Worm (Caenorhabditis elegans) whole organism, late embryonic: ENCODE measurements around the gene C02D5.2.

Experiments
- F13H6.1 ChIP-seq: sonication (generic microtip); optimal IDR thresholded peaks from 2 replicates; lab custom pipeline; 2016; ENCODE audit warnings: missing genetic modification characterization, missing compliant biosample characterization
- T23F11.4 ChIP-seq: fragments of 200-800 bp; sonication (Bioruptor generic); optimal IDR thresholded peaks from 2 replicates; lab custom pipeline; 2018; ENCODE audit warnings: mild to moderate bottlenecking, missing genetic modification characterization, missing compliant biosample characterization
- Y22D7AL.16 ChIP-seq: sonication (generic microtip); optimal IDR thresholded peaks from 2 replicates; lab custom pipeline; 2016; ENCODE audit warnings: missing genetic modification characterization, missing compliant biosample characterization
- ceh-14 ChIP-seq: sonication (generic microtip); optimal IDR thresholded peaks from 2 replicates; lab custom pipeline; 2016; ENCODE audit warnings: missing genotype, missing genetic modification characterization, missing compliant biosample characterization
- ceh-18 ChIP-seq: sonication (generic microtip); optimal IDR thresholded peaks from 2 replicates; lab custom pipeline; 2016; ENCODE audit warnings: missing genetic modification characterization, missing compliant biosample characterization
- ceh-22 ChIP-seq: sonication (generic microtip); optimal IDR thresholded peaks from 2 replicates; lab custom pipeline; 2017; ENCODE audit warnings: missing biosample characterization, missing genetic modification characterization
- ceh-9 ChIP-seq: sonication (generic microtip); optimal IDR thresholded peaks from 2 replicates; lab custom pipeline; 2016; ENCODE audit warnings: mild to moderate bottlenecking, missing genetic modification characterization, inconsistent platforms, missing compliant biosample characterization
- dve-1 ChIP-seq: sonication (generic microtip); optimal IDR thresholded peaks from 2 replicates; lab custom pipeline; 2017; ENCODE audit warnings: antibody characterized with exemption, mild to moderate bottlenecking, missing genetic modification characterization, missing compliant biosample characterization
- eyg-1 ChIP-seq: sonication (generic microtip); optimal IDR thresholded peaks from 2 replicates; lab custom pipeline; 2016; ENCODE audit warnings: missing genotype, missing genetic modification characterization, missing compliant biosample characterization
- gmeb-2 ChIP-seq: sonication (generic microtip); optimal IDR thresholded peaks from 2 replicates; lab custom pipeline; 2016; ENCODE audit warnings: missing genetic modification characterization, inconsistent platforms, missing compliant biosample characterization
- hlh-8 ChIP-seq: sonication (generic microtip); optimal IDR thresholded peaks from 2 replicates; lab custom pipeline; 2016; ENCODE audit warnings: missing genotype, missing genetic modification characterization, missing compliant biosample characterization
- nfya-1 ChIP-seq: sonication (generic microtip); optimal IDR thresholded peaks from 2 replicates; lab custom pipeline; 2017; ENCODE audit warnings: missing genetic modification characterization, mild to moderate bottlenecking, missing compliant biosample characterization, antibody characterized with exemption, moderate library complexity
- nhr-11 ChIP-seq: fragments of 150-350 bp; optimal IDR thresholded peaks from 2 replicates; lab custom pipeline; 2014; ENCODE audit warnings: missing biosample characterization, missing genetic modification characterization
- pag-3 ChIP-seq: sonication (generic microtip); optimal IDR thresholded peaks from 2 replicates; lab custom pipeline; 2016; ENCODE audit warnings: missing compliant biosample characterization, missing genetic modification characterization, borderline replicate concordance
- pha-4 ChIP-seq: fragments of 150-350 bp; optimal IDR thresholded peaks from 2 replicates; lab custom pipeline; 2018; ENCODE audit warnings: missing biosample characterization, missing genetic modification reagents, missing genetic modification characterization
- sox-2 ChIP-seq: fragments of 200-800 bp; sonication (Bioruptor generic); IDR thresholded peaks from 2 replicates; pipeline ENCODE4 v1.3.6; 2022; ENCODE audit warnings: missing genetic modification reagents, missing genetic modification characterization, missing compliant biosample characterization
- sox-4 ChIP-seq: sonication (generic microtip); optimal IDR thresholded peaks from 2 replicates; lab custom pipeline; 2017; ENCODE audit warnings: mild to moderate bottlenecking, missing genetic modification characterization, inconsistent platforms, missing compliant biosample characterization
- tbx-7 ChIP-seq: sonication (generic microtip); optimal IDR thresholded peaks from 2 replicates; lab custom pipeline; 2016; ENCODE audit warnings: missing genotype, missing genetic modification characterization, missing compliant biosample characterization
- unc-42 ChIP-seq: sonication (generic microtip); optimal IDR thresholded peaks from 2 replicates; lab custom pipeline; 2016; ENCODE audit warnings: missing genotype, missing genetic modification characterization, missing compliant biosample characterization

Gene C02D5.2

ce11 chrIII:8602148-8602547 lies 45.0 kb downstream of the C02D5.2 start:
- TF ChIP-seq ceh-22 (no peak), nhr-11 (tag; lab: Kevin White, UChicago) (no peak), ceh-14 (tag; lab: Kevin White, UChicago) (no peak), sox-4 (no peak), hlh-8 (tag; lab: Kevin White, UChicago) (no peak), unc-42 (no peak), eyg-1 (tag; lab: Kevin White, UChicago) (no peak), Y22D7AL.16 (no peak), ceh-9 (tag; lab: Kevin White, UChicago) (no peak), dve-1 (tag; lab: Kevin White, UChicago) (no peak), ceh-18 (tag; lab: Kevin White, UChicago) (no peak), nfya-1 (tag; lab: Kevin White, UChicago) (no peak), pag-3 (no peak), T23F11.4 (GFP tag; lab: Kevin White, UChicago) (no peak), sox-2 (GFP tag; lab: Robert Waterston, UW) (no peak), gmeb-2 (tag; lab: Kevin White, UChicago) (no peak), F13H6.1 (tag; lab: Kevin White, UChicago) (no peak)

ce11 chrIII:8605532-8605931 lies 48.4 kb downstream of the C02D5.2 start, which contains the start of gene C06E1.1:
TSS of gene C06E1.1 (plus strand) at chrIII:8605832.
- no peak for TF ChIP-seq hlh-8 (tag; lab: Kevin White, UChicago)
- no peak for TF ChIP-seq pha-4 (tag; lab: Kevin White, UChicago)
- no peak for TF ChIP-seq tbx-7 (tag; lab: Kevin White, UChicago)
